Worm (Caenorhabditis elegans) whole organism, L3 larva: ENCODE measurements around the gene K05D4.9.
A peak's percentile ranks its signal among the peaks of the same experiment; 100 is the strongest.

Experiments used
- R02D3.7 ChIP-seq: fragments of 150-350 bp; optimal IDR thresholded peaks from 2 replicates; lab custom pipeline; 2014; ENCODE audit warnings: missing biosample characterization, missing genetic modification characterization
- ZK546.5 ChIP-seq: sonication (generic microtip); optimal IDR thresholded peaks from 2 replicates; lab custom pipeline; 2017; ENCODE audit warnings: missing biosample characterization, missing genetic modification characterization
- aly-2 ChIP-seq: fragments of 150-350 bp; optimal IDR thresholded peaks from 2 replicates; lab custom pipeline; 2014; ENCODE audit warnings: missing biosample characterization, missing genetic modification characterization
- ceh-16 ChIP-seq: sonication (generic microtip); optimal IDR thresholded peaks from 2 replicates; lab custom pipeline; 2017; ENCODE audit warnings: missing biosample characterization, missing genetic modification characterization
- ceh-9 ChIP-seq: sonication (generic microtip); optimal IDR thresholded peaks from 2 replicates; lab custom pipeline; 2018; ENCODE audit warnings: missing biosample characterization, missing genetic modification characterization
- egl-27 ChIP-seq: sonication (generic microtip); optimal IDR thresholded peaks from 4 replicates; lab custom pipeline; 2017; ENCODE audit warnings: missing biosample characterization, missing genetic modification reagents, missing genetic modification characterization
- egl-5 ChIP-seq: fragments of 150-350 bp; optimal IDR thresholded peaks from 2 replicates; lab custom pipeline; 2017; ENCODE audit warnings: missing biosample characterization, missing genetic modification reagents, missing genetic modification characterization, inconsistent platforms
- elt-1 ChIP-seq: fragments of 150-350 bp; optimal IDR thresholded peaks from 2 replicates; lab custom pipeline; 2014; ENCODE audit warnings: missing biosample characterization, missing genetic modification characterization
- elt-2 ChIP-seq: sonication (generic microtip); optimal IDR thresholded peaks from 2 replicates; lab custom pipeline; 2016; ENCODE audit warnings: missing genetic modification reagents, mild to moderate bottlenecking, missing genetic modification characterization, missing compliant biosample characterization
- fos-1 ChIP-seq: fragments of 150-350 bp; optimal IDR thresholded peaks from 2 replicates; lab custom pipeline; 2014; ENCODE audit warnings: missing biosample characterization, missing genetic modification characterization
- jun-1 ChIP-seq: fragments of 150-350 bp; optimal IDR thresholded peaks from 2 replicates; lab custom pipeline; 2014; ENCODE audit warnings: missing biosample characterization, missing genetic modification reagents, missing genetic modification characterization
- lin-15B ChIP-seq: fragments of 150-350 bp; optimal IDR thresholded peaks from 2 replicates; lab custom pipeline; 2014; ENCODE audit warnings: missing biosample characterization, missing genetic modification characterization
- lin-39 ChIP-seq: fragments of 150-350 bp; optimal IDR thresholded peaks from 2 replicates; lab custom pipeline; 2018; ENCODE audit warnings: missing biosample characterization, missing genetic modification reagents, missing genetic modification characterization
- mdl-1 ChIP-seq: fragments of 150-350 bp; optimal IDR thresholded peaks from 2 replicates; lab custom pipeline; 2014; ENCODE audit warnings: missing biosample characterization, missing genetic modification characterization
- nfya-1 ChIP-seq: sonication (generic microtip); optimal IDR thresholded peaks from 2 replicates; lab custom pipeline; 2017; ENCODE audit warnings: missing genetic modification characterization, mild to moderate bottlenecking, missing compliant biosample characterization, antibody characterized with exemption, moderate library complexity; ENCODE audit not compliant: insufficient read depth
- nhr-11 ChIP-seq: fragments of 150-350 bp; optimal IDR thresholded peaks from 2 replicates; lab custom pipeline; 2014; ENCODE audit warnings: missing biosample characterization, missing genetic modification characterization
- nhr-12 ChIP-seq: fragments of 150-350 bp; optimal IDR thresholded peaks from 2 replicates; lab custom pipeline; 2014; ENCODE audit warnings: missing biosample characterization, missing genetic modification characterization
- nhr-23 ChIP-seq: fragments of 150-350 bp; optimal IDR thresholded peaks from 2 replicates; lab custom pipeline; 2014; ENCODE audit warnings: missing biosample characterization, missing genetic modification reagents, missing genetic modification characterization
- nhr-237 ChIP-seq: fragments of 150-350 bp; optimal IDR thresholded peaks from 2 replicates; lab custom pipeline; 2014; ENCODE audit warnings: missing biosample characterization, missing genetic modification characterization
- nhr-25 ChIP-seq: sonication (generic microtip); optimal IDR thresholded peaks from 2 replicates; lab custom pipeline; 2017; ENCODE audit warnings: missing biosample characterization, missing genetic modification characterization
- nhr-28 ChIP-seq: fragments of 150-350 bp; optimal IDR thresholded peaks from 2 replicates; lab custom pipeline; 2014; ENCODE audit warnings: missing biosample characterization, missing genetic modification characterization
- nhr-43 ChIP-seq: sonication (generic microtip); optimal IDR thresholded peaks from 2 replicates; lab custom pipeline; 2016; ENCODE audit warnings: mild to moderate bottlenecking, missing genetic modification characterization, missing compliant biosample characterization; ENCODE audit not compliant: poor library complexity, severe bottlenecking
- nhr-67 ChIP-seq: fragments of 150-350 bp; optimal IDR thresholded peaks from 2 replicates; lab custom pipeline; 2014; ENCODE audit warnings: missing biosample characterization, missing genetic modification characterization
- nhr-76 ChIP-seq: fragments of 150-350 bp; sonication (generic microtip); optimal IDR thresholded peaks from 5 replicates; lab custom pipeline; 2014; ENCODE audit warnings: missing biosample characterization, missing genetic modification characterization
- pha-4 ChIP-seq: fragments of 150-350 bp; optimal IDR thresholded peaks from 2 replicates; lab custom pipeline; 2014; ENCODE audit warnings: missing biosample characterization, missing genetic modification reagents, missing genetic modification characterization
- pqm-1 ChIP-seq: fragments of 150-350 bp; optimal IDR thresholded peaks from 2 replicates; lab custom pipeline; 2017; ENCODE audit warnings: missing biosample characterization, missing genetic modification characterization, inconsistent platforms
- sea-2 ChIP-seq: fragments of 150-350 bp; sonication (generic microtip); optimal IDR thresholded peaks from 4 replicates; lab custom pipeline; 2014; ENCODE audit warnings: missing biosample characterization, missing genetic modification reagents, missing genetic modification characterization
- snpc-4 ChIP-seq: fragments of 150-350 bp; optimal IDR thresholded peaks from 2 replicates; lab custom pipeline; 2014; ENCODE audit warnings: missing biosample characterization, missing genetic modification characterization
- tbx-2 ChIP-seq: sonication (generic microtip); optimal IDR thresholded peaks from 2 replicates; lab custom pipeline; 2016; ENCODE audit warnings: mild to moderate bottlenecking, missing genetic modification characterization, missing compliant biosample characterization
- unc-39 ChIP-seq: sonication (generic microtip); optimal IDR thresholded peaks from 4 replicates; lab custom pipeline; 2017; ENCODE audit warnings: missing biosample characterization, missing genetic modification characterization
- unc-62 ChIP-seq: fragments of 150-350 bp; sonication (generic microtip); optimal IDR thresholded peaks from 4 replicates; lab custom pipeline; 2014; ENCODE audit warnings: missing biosample characterization, missing genetic modification reagents, missing genetic modification characterization
- zag-1 ChIP-seq: fragments of 150-350 bp; optimal IDR thresholded peaks from 2 replicates; lab custom pipeline; 2014; ENCODE audit warnings: missing biosample characterization, missing genetic modification characterization
- ztf-11 ChIP-seq: fragments of 150-350 bp; optimal IDR thresholded peaks from 2 replicates; lab custom pipeline; 2014; ENCODE audit warnings: missing biosample characterization, missing genetic modification characterization
- ztf-4 ChIP-seq: fragments of 150-350 bp; optimal IDR thresholded peaks from 2 replicates; lab custom pipeline; 2014; ENCODE audit warnings: missing biosample characterization, missing genetic modification characterization

The K05D4.9 gene

DNA sequence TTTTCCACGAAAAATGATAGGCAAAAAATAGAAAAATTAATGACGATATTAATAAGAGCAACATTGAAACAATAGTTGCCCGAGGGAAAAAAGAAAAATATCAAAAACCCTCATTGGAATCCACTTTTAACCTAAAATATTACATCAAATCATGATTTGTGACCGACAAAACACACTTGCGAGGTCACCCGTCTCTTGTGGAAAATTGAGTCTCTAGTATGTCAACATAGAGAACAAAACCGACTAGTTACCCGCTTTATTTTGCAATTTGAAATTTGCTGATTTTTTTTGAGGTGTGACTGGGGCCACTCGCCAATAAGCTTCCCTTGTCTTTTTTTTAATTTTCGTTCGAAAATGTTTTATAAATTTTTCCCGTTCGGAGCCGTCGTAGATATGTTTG is 4.1 kb upstream of the K05D4.9 start, which contains the start of gene cyp-33D1:
Gene cyp-33D1 (minus strand): TSS at position 101 of the 400 bp plus-strand sequence.
- no peak for TF ChIP-seq unc-62
- TF ChIP-seq ZK546.5, result no peak
- TF ChIP-seq egl-27 (tag; lab: Kevin White, UChicago), result no peak
- TF ChIP-seq lin-15B (tag; lab: Kevin White, UChicago), result no peak
- no peak for TF ChIP-seq nhr-28 (tag; lab: Kevin White, UChicago)
- no peak for TF ChIP-seq egl-5 (tag; lab: Kevin White, UChicago)
- TF ChIP-seq pha-4, result no peak
- TF ChIP-seq nfya-1 (tag; lab: Kevin White, UChicago), result no peak

- TF ChIP-seq zag-1 (tag; lab: Kevin White, UChicago) (no peak), unc-39 (tag; lab: Kevin White, UChicago) (no peak), elt-2 (tag; lab: Kevin White, UChicago) (peak; percentile 60), mdl-1 (tag; lab: Kevin White, UChicago) (no peak), nhr-28 (tag; lab: Kevin White, UChicago) (no peak), pqm-1 (tag; lab: Kevin White, UChicago) (peak; percentile 35), nhr-67 (no peak), egl-27 (tag; lab: Kevin White, UChicago) (no peak)
- TF ChIP-seq, all 47 proteins: peak for 2
Measured at ce11 chrV:16175227-16175626, 3.6 kb upstream of the K05D4.9 start.

ce11 chrV:16174109-16174508 is 2.5 kb upstream of the K05D4.9 start:
- TF ChIP-seq elt-2 (tag; lab: Kevin White, UChicago) (peak; percentile 23), ceh-9 (tag; lab: Kevin White, UChicago) (no peak)

DNA sequence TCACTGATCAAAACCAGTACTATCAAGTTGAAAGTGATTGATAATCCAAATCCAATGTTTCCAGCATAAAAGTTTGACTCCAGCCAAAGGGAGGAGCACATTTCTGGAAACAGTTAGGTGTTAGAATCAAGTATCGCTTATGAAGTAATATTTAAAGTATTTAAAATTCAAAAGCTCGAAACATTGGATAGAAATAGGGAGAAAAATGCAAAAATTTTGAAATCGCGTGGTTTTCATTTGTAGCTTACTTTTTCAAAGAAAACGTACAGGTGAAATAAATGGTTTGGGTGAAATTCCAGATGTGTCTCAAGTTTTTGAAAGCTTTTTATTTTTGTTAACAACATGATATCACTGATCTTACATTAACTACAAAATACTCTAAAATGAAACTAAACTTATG is 2.6 kb downstream of the K05D4.9 start, which contains the start of gene str-111:
Gene str-111 (minus strand): TSS at position 101 of the 400 bp plus-strand sequence.
- TF ChIP-seq tbx-2 (tag; lab: Kevin White, UChicago), result no peak
- TF ChIP-seq nhr-12 (tag; lab: Kevin White, UChicago), result no peak
- no peak for TF ChIP-seq elt-2 (tag; lab: Kevin White, UChicago)
- TF ChIP-seq sea-2, result no peak
- TF ChIP-seq elt-1, result no peak
- TF ChIP-seq ZK546.5, result no peak
- no peak for TF ChIP-seq ztf-11 (tag; lab: Kevin White, UChicago)
- no peak for TF ChIP-seq egl-27 (tag; lab: Kevin White, UChicago)
- TF ChIP-seq nfya-1 (tag; lab: Kevin White, UChicago), result no peak
- TF ChIP-seq fos-1 (tag; lab: Kevin White, UChicago), result no peak
- no peak for TF ChIP-seq ztf-4
- no peak for TF ChIP-seq unc-39 (tag; lab: Kevin White, UChicago)
- no peak for TF ChIP-seq R02D3.7 (tag; lab: Kevin White, UChicago)
- TF ChIP-seq snpc-4 (tag; lab: Kevin White, UChicago), result no peak
- TF ChIP-seq nhr-23 (tag; lab: Kevin White, UChicago), result no peak
- TF ChIP-seq nhr-43, result no peak
- no peak for TF ChIP-seq nhr-237 (tag; lab: Kevin White, UChicago)
- TF ChIP-seq ceh-16 (tag; lab: Kevin White, UChicago), result no peak
- no peak for TF ChIP-seq aly-2 (tag; lab: Kevin White, UChicago)
- no peak for TF ChIP-seq lin-39

DNA sequence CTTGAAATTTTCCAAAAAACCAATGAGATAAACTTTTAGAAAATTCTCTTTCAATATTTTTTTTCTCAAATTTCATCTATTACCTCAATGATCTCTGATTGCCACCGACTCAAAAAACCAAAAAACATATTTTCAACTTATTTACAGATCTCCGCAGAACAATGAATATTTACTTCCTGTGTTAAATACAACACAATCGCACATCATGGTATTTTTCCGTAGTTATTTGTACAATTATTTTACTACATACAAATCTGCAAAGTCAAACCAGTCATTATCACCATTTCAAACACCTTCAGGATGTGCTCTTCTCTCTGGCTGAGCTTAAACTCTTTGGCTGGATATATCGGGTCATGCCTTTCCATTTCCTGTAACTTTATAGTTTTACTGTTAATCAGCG is 5.7 kb downstream of the K05D4.9 start, which contains the start of gene str-108:
Gene str-108 (plus strand): TSS at position 301 of the 400 bp plus-strand sequence.
- TF ChIP-seq ztf-4, result no peak
- no peak for TF ChIP-seq ceh-16 (tag; lab: Kevin White, UChicago)
- TF ChIP-seq nhr-237 (tag; lab: Kevin White, UChicago), result no peak
- no peak for TF ChIP-seq elt-1
- no peak for TF ChIP-seq nhr-25 (tag; lab: Kevin White, UChicago)
- no peak for TF ChIP-seq sea-2
- no peak for TF ChIP-seq nhr-23 (tag; lab: Kevin White, UChicago)
- TF ChIP-seq, all 47 proteins: peak for 0

DNA sequence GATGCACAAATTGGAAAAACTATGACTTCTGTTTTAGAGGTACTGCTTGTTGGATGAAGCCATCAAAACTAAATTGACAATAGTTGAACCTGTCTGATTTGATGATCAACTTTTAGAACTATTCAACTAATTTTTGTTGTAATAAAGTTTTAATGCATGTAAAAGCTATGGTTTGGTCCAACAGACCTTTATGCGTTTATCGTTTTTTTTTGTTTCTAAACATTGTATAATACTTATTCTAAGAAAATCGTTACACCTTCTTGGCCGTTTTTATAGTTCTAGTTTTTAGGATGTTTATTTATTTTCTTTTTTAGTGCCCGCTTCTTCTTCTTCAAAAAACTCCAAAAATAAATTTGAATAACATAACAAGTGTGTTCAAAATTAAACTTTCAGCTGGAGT is 7.9 kb downstream of the K05D4.9 start, which contains the start of gene F10A3.12:
Gene F10A3.12 (plus strand): TSS at position 301 of the 400 bp plus-strand sequence.
- TF ChIP-seq ztf-4, result no peak
- TF ChIP-seq egl-27 (tag; lab: Kevin White, UChicago), result no peak
- no peak for TF ChIP-seq nhr-12 (tag; lab: Kevin White, UChicago)
- TF ChIP-seq nhr-28 (tag; lab: Kevin White, UChicago), result no peak
- TF ChIP-seq nhr-11, result no peak
- no peak for TF ChIP-seq pqm-1 (tag; lab: Kevin White, UChicago)
- TF ChIP-seq nhr-76 (tag; lab: Kevin White, UChicago), result no peak
- TF ChIP-seq nhr-67, result no peak
- no peak for TF ChIP-seq lin-39
- no peak for TF ChIP-seq jun-1 (tag; lab: Kevin White, UChicago)
- no peak for TF ChIP-seq ztf-11 (tag; lab: Kevin White, UChicago)
- TF ChIP-seq nhr-43, result no peak
- no peak for TF ChIP-seq nfya-1 (tag; lab: Kevin White, UChicago)
- no peak for TF ChIP-seq unc-62
